Worm (Caenorhabditis elegans): ENCODE data around the gene C55A1.1.

Gene C55A1.1

DNA sequence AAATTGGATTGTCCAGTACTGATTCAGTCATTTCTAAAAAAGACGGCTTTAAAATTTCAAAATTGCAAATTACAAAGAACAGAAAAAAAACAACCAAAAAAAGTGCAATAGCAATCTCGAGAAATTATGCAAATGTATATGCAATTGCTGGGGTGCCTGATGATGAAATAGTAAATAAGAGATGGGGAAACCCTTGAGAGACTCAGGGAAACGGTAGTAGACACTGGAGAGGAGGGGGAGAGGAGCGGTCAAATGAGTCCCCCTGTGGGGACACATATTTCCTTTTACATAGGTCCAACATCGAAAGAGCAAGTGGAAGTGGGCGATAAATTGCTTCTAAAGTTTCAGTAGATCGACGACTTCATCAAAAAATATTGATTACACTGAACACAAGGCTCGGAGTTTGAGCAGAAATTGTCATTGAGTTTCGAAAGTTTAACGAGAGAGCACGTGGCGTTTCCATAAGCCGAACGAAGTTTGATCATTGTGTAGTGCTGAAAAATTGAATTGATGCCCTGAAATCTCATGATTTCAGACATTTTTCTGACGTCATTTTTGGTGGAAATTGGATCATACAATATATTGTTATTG is 11.2 kb upstream of the C55A1.1 start, which contains the start of the genes fbxa-153 and str-12 (continued):
- TF ChIP-seq tbx-2 (tag; optimal IDR thresholded peaks at IDR 0.05) (peak; percentile 51), ceh-19 (GFP tag; optimal IDR thresholded peaks at IDR 0.05) (no peak), unc-42 (tag; optimal IDR thresholded peaks at IDR 0.05) (peak; percentile 77), ceh-2 (tag; optimal IDR thresholded peaks at IDR 0.05) (no peak), K02D7.2 (tag; optimal IDR thresholded peaks at IDR 0.05) (no peak), sox-4 (tag; optimal IDR thresholded peaks at IDR 0.05) (no peak), gmeb-2 (tag; optimal IDR thresholded peaks at IDR 0.05) (no peak), unc-55 (GFP tag; optimal IDR thresholded peaks at IDR 0.05) (peak; percentile 19), ttx-3 (tag; optimal IDR thresholded peaks at IDR 0.05) (no peak), K09A11.1 (tag; optimal IDR thresholded peaks at IDR 0.05; ENCODE audit: insufficient read depth) (no peak), F13H6.1 (tag; optimal IDR thresholded peaks at IDR 0.05) (no peak), fkh-10 (GFP tag; optimal IDR thresholded peaks at IDR 0.05) (no peak), T23F11.4 (GFP tag; optimal IDR thresholded peaks at IDR 0.05) (no peak), ceh-9 (tag; optimal IDR thresholded peaks at IDR 0.05) (no peak), ceh-18 (tag; optimal IDR thresholded peaks at IDR 0.05) (peak; percentile 5), ama-1 (optimal IDR thresholded peaks at IDR 0.05) (no peak)

DNA sequence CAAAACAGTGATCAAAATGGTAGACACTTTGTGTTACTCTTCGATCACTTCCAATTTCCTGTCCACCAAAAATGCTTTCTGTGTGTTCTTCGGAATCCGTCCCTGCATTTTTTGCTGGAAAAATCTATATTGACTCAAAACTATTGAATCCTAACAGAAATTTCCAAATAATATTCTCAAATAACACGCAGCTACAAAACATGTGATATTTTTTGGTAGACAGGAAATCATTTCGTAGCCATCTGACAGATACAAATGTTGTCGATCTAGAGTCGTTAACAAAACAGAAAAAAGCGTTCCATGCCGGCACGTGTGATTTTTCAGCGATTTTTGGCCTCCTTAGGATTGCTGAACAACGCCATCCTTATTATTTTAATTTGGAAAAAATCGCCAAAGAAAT is 8.7 kb upstream of the C55A1.1 start, which contains the start of gene str-263:
str-263 (plus strand) TSS at position 301 of the 400 bp plus-strand sequence.
- TF ChIP-seq hlh-30 (tag; optimal IDR thresholded peaks at IDR 0.05; ENCODE audit: insufficient read depth) (no peak), Y22D7AL.16 (tag; optimal IDR thresholded peaks at IDR 0.05) (no peak), rnt-1 (tag; optimal IDR thresholded peaks at IDR 0.05) (no peak), pha-2 (tag; optimal IDR thresholded peaks at IDR 0.05) (no peak), ahr-1 (tag; optimal IDR thresholded peaks at IDR 0.05) (no peak), unc-86 (tag; optimal IDR thresholded peaks at IDR 0.05) (no peak), pag-3 (tag; optimal IDR thresholded peaks at IDR 0.05; ENCODE audit: borderline replicate concordance) (no peak), sdc-2 (tag; optimal IDR thresholded peaks at IDR 0.05) (no peak), elt-4 (tag; optimal IDR thresholded peaks at IDR 0.05) (no peak), ceh-48 (tag; optimal IDR thresholded peaks at IDR 0.05) (no peak)

DNA sequence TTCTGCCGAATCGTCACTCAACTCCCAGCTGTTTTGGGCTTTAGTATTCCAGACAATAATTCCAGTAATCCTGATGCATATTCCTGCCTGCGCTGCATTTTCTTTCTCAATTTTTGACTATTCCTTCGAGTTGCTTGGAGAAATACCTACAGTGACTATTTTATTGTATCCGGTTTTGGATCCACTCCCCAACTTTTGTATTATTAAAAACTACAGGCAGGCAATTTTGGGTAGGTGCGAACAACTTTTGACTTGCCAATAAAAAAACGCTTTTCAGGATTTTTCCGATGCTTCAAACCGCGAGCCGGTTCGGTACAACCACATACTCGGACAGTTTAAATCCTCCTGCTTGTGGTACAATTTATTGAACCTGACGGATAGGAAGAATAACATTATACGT is 7.1 kb upstream of the C55A1.1 start:
- TF ChIP-seq ceh-30 (tag; optimal IDR thresholded peaks at IDR 0.05) (no peak), ceh-34 (tag; optimal IDR thresholded peaks at IDR 0.05) (no peak), ahr-1 (tag; optimal IDR thresholded peaks at IDR 0.05) (no peak), mec-3 (tag; optimal IDR thresholded peaks at IDR 0.05; ENCODE audit: borderline replicate concordance) (no peak), unc-3 (GFP tag; conservative IDR thresholded peaks at IDR 0.05) (no peak), unc-3 (tag; optimal IDR thresholded peaks at IDR 0.05) (no peak), ztf-16 (tag; optimal IDR thresholded peaks at IDR 0.05) (no peak), ama-1 (optimal IDR thresholded peaks at IDR 0.05) (no peak), nhr-232 (tag; optimal IDR thresholded peaks at IDR 0.05) (no peak), dve-1 (tag; optimal IDR thresholded peaks at IDR 0.05) (no peak), lim-6 (tag; optimal IDR thresholded peaks at IDR 0.05) (no peak), nfya-1 (tag; optimal IDR thresholded peaks at IDR 0.05) (no peak), lin-11 (tag; optimal IDR thresholded peaks at IDR 0.05) (no peak), elt-4 (tag; optimal IDR thresholded peaks at IDR 0.05) (no peak), sdc-2 (tag; optimal IDR thresholded peaks at IDR 0.05) (no peak), pha-4 (tag; optimal IDR thresholded peaks at IDR 0.05) (no peak), elt-2 (tag; optimal IDR thresholded peaks at IDR 0.05) (no peak), fax-1 (tag; optimal IDR thresholded peaks at IDR 0.05) (no peak)

Measured in whole organism, late embryonic.